Worm (Caenorhabditis elegans) whole organism, L2 larva: ENCODE measurements around the gene R09H10.6.
A peak's percentile ranks its signal among the peaks of the same experiment; 100 is the strongest.
"Not testable (repeated sequence)": the region's sequence is repeated elsewhere in the genome, so short reads cannot be mapped to it uniquely, and the experiment has no call there.

Experiments used
- R02D3.7 ChIP-seq: fragments of 150-350 bp; optimal IDR thresholded peaks from 2 replicates; lab custom pipeline; 2014; ENCODE audit warnings: missing biosample characterization, missing genetic modification characterization
- aly-2 ChIP-seq: fragments of 150-350 bp; optimal IDR thresholded peaks from 2 replicates; lab custom pipeline; 2014; ENCODE audit warnings: missing biosample characterization, missing genetic modification characterization
- elt-3 ChIP-seq: sonication (generic microtip); optimal IDR thresholded peaks from 2 replicates; lab custom pipeline; 2017; ENCODE audit warnings: missing biosample characterization, missing genetic modification characterization
- fos-1 ChIP-seq: fragments of 150-350 bp; optimal IDR thresholded peaks from 2 replicates; lab custom pipeline; 2014; ENCODE audit warnings: missing biosample characterization, missing genetic modification characterization
- mab-5 ChIP-seq: fragments of 150-350 bp; optimal IDR thresholded peaks from 2 replicates; lab custom pipeline; 2014; ENCODE audit warnings: missing biosample characterization, missing genetic modification characterization
- nhr-10 ChIP-seq: sonication (generic microtip); optimal IDR thresholded peaks from 2 replicates; lab custom pipeline; 2017; ENCODE audit warnings: missing biosample characterization, missing genetic modification characterization
- nhr-12 ChIP-seq: fragments of 150-350 bp; optimal IDR thresholded peaks from 2 replicates; lab custom pipeline; 2014; ENCODE audit warnings: missing biosample characterization, missing genetic modification characterization
- nhr-237 ChIP-seq: fragments of 150-350 bp; optimal IDR thresholded peaks from 2 replicates; lab custom pipeline; 2014; ENCODE audit warnings: missing biosample characterization, missing genetic modification characterization
- sma-3 ChIP-seq: sonication (generic microtip); optimal IDR thresholded peaks from 2 replicates; lab custom pipeline; 2016; ENCODE audit warnings: missing genetic modification reagents, missing genetic modification characterization, missing compliant biosample characterization
- sma-9 ChIP-seq, 2 experiments: fragments of 150-350 bp in 1 of 2; sonication (generic microtip) in 1 of 2; optimal IDR thresholded peaks; 2 replicates each; lab custom pipeline; 2014 to 2016; ENCODE audit warnings: missing genetic modification characterization in 2 of 2, mild to moderate bottlenecking in 1 of 2, missing biosample characterization in 1 of 2, missing compliant biosample characterization in 1 of 2, missing genetic modification reagents in 1 of 2, moderate library complexity in 1 of 2

The R09H10.6 gene

DNA sequence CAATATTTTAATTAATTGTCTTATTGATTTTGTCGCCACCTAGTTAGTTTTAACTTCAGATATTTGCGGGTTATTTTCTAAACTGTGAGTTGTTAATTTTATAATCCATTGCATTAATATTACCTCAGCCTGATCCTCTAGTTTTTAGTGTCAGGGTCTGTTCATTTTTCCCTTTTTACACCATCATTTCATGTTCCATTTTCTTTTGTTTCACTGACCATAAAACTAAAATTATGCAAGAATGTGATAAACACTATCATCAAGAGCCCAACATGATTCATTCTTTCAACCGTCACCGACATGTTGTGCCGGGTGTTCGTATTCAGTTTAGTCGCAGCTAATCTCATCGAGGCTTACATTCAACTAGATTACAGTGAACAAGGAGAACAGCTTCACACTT, 30.6 kb downstream of the R09H10.6 start, which contains the start of gene F56C4.2:
TSS of gene F56C4.2 (plus strand) at position 301 of the 400 bp plus-strand sequence.
- TF ChIP-seq aly-2, result no peak
- no peak for TF ChIP-seq R02D3.7 (tag; lab: Kevin White, UChicago)
- TF ChIP-seq nhr-10 (tag; lab: Kevin White, UChicago), result no peak
- TF ChIP-seq mab-5, result no peak
- TF ChIP-seq sma-3, result no peak

DNA sequence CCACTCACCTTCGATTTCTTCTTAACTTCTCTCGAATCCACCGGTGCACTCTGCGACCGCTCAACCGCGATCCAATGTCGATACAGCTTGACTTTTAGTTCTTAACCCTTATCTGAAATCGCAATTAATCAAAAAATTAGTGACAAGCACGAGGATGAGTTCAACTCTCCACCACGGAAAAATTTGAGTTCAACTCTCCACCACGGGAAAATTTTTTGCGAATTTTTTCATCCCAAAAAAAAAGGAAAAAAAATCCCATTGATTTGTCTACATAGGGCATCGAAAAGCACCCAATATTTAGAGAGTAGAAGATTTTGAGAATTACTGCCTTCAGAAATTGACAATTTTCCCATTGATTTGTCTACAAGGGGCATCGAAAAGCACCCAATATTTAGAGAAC, 45.7 kb downstream of the R09H10.6 start, which contains the start of gene glb-19:
TSS of gene glb-19 (minus strand) at position 101 of the 400 bp plus-strand sequence.
- not testable (repeated sequence) for TF ChIP-seq nhr-237 (tag; lab: Kevin White, UChicago); elt-3 (tag; lab: Kevin White, UChicago); aly-2

DNA sequence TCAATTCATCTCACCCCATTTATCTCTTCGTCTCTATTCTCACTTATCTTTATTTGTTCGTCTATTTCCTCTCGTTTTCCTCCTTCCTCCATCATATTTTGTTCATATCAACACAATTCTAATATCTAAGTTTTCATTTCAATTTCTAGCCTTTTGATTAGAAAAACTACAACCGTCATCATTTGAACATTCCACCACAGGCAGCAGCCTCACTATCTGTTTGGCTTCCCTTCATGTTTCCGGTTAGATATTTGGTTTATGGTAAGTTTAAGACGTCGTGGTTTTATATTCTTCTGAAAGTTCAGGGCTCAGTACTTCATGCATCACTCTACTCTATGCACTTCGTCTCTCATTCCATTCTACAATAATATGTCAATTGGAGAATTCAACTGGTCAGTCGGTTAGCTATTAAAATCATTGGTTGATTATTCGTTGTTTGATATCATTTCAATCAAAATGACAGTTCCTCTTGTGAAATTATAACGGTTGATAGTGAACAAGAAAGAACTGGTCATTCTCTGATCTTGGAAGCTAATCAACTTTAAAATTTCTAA, 48.5 kb downstream of the R09H10.6 start, which contains the start of gene K08C7.1:
TSS of gene K08C7.1 (plus strand) at position 43 of the 554 bp plus-strand sequence.
- TF ChIP-seq nhr-12 (tag; lab: Kevin White, UChicago) (no peak), fos-1 (peak; percentile 31), sma-9 (GFP tag; optimal IDR thresholded peaks at IDR 0.05; lab: Kevin White, UChicago) (no peak), sma-9 (tag; optimal IDR thresholded peaks at IDR 0.05; lab: Kevin White, UChicago) (no peak)
